Fruit fly (Drosophila melanogaster) whole organism, embryonic: ENCODE measurements around the gene Bem46.
A peak's percentile ranks its signal among the peaks of the same experiment; 100 is the strongest.

ENCODE experiments used
- Abd-B ChIP-seq: fragments of 200-800 bp; sonication (Bioruptor generic); optimal IDR thresholded peaks from 2 replicates; lab custom pipeline; 2018; ENCODE audit warnings: missing biosample characterization, mild to moderate bottlenecking, missing genetic modification characterization, moderate library complexity
- Adf1 ChIP-seq: fragments of 200-800 bp; sonication (Bioruptor generic); IDR thresholded peaks from 2 replicates; pipeline ENCODE4 v1.3.6; 2022; ENCODE audit warnings: missing biosample characterization, missing genetic modification characterization
- CG10274 ChIP-seq: fragments of 200-800 bp; sonication (Bioruptor generic); optimal IDR thresholded peaks from 3 replicates; lab custom pipeline; 2017; ENCODE audit warnings: missing biosample characterization, mild to moderate bottlenecking, missing genetic modification characterization
- CG10462 ChIP-seq: fragments of 200-800 bp; sonication (Bioruptor generic); optimal IDR thresholded peaks from 2 replicates; lab custom pipeline; 2016; ENCODE audit warnings: missing biosample characterization, missing genetic modification characterization
- CG13123 ChIP-seq: fragments of 200-800 bp; sonication (Bioruptor generic); optimal IDR thresholded peaks from 2 replicates; lab custom pipeline; 2016; ENCODE audit warnings: missing biosample characterization, missing genetic modification characterization
- CG13775 ChIP-seq: fragments of 200-800 bp; sonication (Bioruptor generic); optimal IDR thresholded peaks from 3 replicates; lab custom pipeline; 2017; ENCODE audit warnings: missing biosample characterization, mild to moderate bottlenecking, missing genetic modification characterization
- CG15011 ChIP-seq: fragments of 200-800 bp; sonication (Bioruptor generic); optimal IDR thresholded peaks from 3 replicates; lab custom pipeline; 2018; ENCODE audit warnings: missing biosample characterization, mild to moderate bottlenecking, missing genetic modification characterization
- CG17186 ChIP-seq: fragments of 200-800 bp; sonication (Bioruptor generic); optimal IDR thresholded peaks from 3 replicates; lab custom pipeline; 2017; ENCODE audit warnings: missing biosample characterization, missing genetic modification reagents, missing genetic modification characterization
- CG17612 ChIP-seq: fragments of 200-800 bp; sonication (Bioruptor generic); IDR thresholded peaks from 2 replicates; pipeline ENCODE4 v1.3.6; 2022; ENCODE audit warnings: missing biosample characterization, missing genetic modification characterization
- CG2202 ChIP-seq: fragments of 200-800 bp; sonication (Bioruptor generic); optimal IDR thresholded peaks from 2 replicates; lab custom pipeline; 2018; ENCODE audit warnings: missing biosample characterization, mild to moderate bottlenecking, missing genetic modification characterization
- CG34224 ChIP-seq: fragments of 200-800 bp; sonication (Bioruptor generic); IDR thresholded peaks from 3 replicates; pipeline ENCODE4 v1.3.6; 2022; ENCODE audit warnings: missing biosample characterization, missing genetic modification characterization; ENCODE audit not compliant: partially characterized antibody
- CG43689 ChIP-seq: fragments of 200-800 bp; sonication (Bioruptor generic); IDR thresholded peaks from 2 replicates; pipeline ENCODE4 v1.3.6; 2022; ENCODE audit warnings: missing biosample characterization, missing genetic modification characterization
- CG4730 ChIP-seq: fragments of 200-800 bp; sonication (Bioruptor generic); IDR thresholded peaks from 2 replicates; pipeline ENCODE4 v1.3.6; 2022; ENCODE audit warnings: missing biosample characterization, missing genetic modification characterization
- CG5245 ChIP-seq: fragments of 200-800 bp; sonication (Bioruptor generic); optimal IDR thresholded peaks from 3 replicates; lab custom pipeline; 2016; ENCODE audit warnings: missing biosample characterization, missing genetic modification characterization
- CG7745 ChIP-seq: fragments of 200-800 bp; sonication (Bioruptor generic); optimal IDR thresholded peaks from 2 replicates; lab custom pipeline; 2018; ENCODE audit warnings: missing biosample characterization, mild to moderate bottlenecking, missing genetic modification characterization, moderate library complexity
- CG9727 ChIP-seq: fragments of 200-800 bp; sonication (Bioruptor generic); optimal IDR thresholded peaks from 3 replicates; lab custom pipeline; 2017; ENCODE audit warnings: missing biosample characterization, mild to moderate bottlenecking, missing genetic modification characterization
- Drgx ChIP-seq: fragments of 200-800 bp; sonication (Bioruptor generic); IDR thresholded peaks from 2 replicates; pipeline ENCODE4 v1.3.6; 2022; ENCODE audit warnings: missing biosample characterization, missing genetic modification characterization
- Fer3 ChIP-seq: fragments of 200-800 bp; sonication (Bioruptor generic); optimal IDR thresholded peaks from 2 replicates; lab custom pipeline; 2018; ENCODE audit warnings: missing biosample characterization, mild to moderate bottlenecking, missing genetic modification characterization, moderate library complexity
- GATAe ChIP-seq: fragments of 200-800 bp; sonication (Bioruptor generic); conservative IDR thresholded peaks from 2 replicates; pipeline ENCODE4 v1.3.6; 2022; ENCODE audit warnings: missing biosample characterization, missing genetic modification characterization
- H15 ChIP-seq: fragments of 200-800 bp; sonication (Bioruptor generic); IDR thresholded peaks from 3 replicates; pipeline ENCODE4 v1.3.6; 2022; ENCODE audit warnings: missing biosample characterization, missing genetic modification characterization
- Hey ChIP-seq: fragments of 200-800 bp; sonication (Bioruptor generic); optimal IDR thresholded peaks from 3 replicates; lab custom pipeline; 2018; ENCODE audit warnings: missing biosample characterization, mild to moderate bottlenecking, missing genetic modification characterization
- Hr3 ChIP-seq: fragments of 200-800 bp; sonication (Bioruptor generic); optimal IDR thresholded peaks from 3 replicates; lab custom pipeline; 2016; ENCODE audit warnings: missing biosample characterization, missing genetic modification characterization
- Hr39 ChIP-seq: fragments of >200 bp; optimal IDR thresholded peaks from 2 replicates; lab custom pipeline; 2017
- Lim3 ChIP-seq: fragments of 200-800 bp; sonication (Bioruptor generic); IDR thresholded peaks from 2 replicates; pipeline ENCODE4 v1.3.6; 2022; ENCODE audit warnings: missing biosample characterization, missing genetic modification characterization
- Mad ChIP-seq: fragments of 200-800 bp; sonication (Bioruptor generic); optimal IDR thresholded peaks from 2 replicates; lab custom pipeline; 2016; ENCODE audit warnings: missing biosample characterization, missing genetic modification characterization
- Mrtf ChIP-seq: fragments of 200-800 bp; sonication (Bioruptor generic); IDR thresholded peaks from 3 replicates; pipeline ENCODE4 v1.3.6; 2022; ENCODE audit warnings: missing biosample characterization, missing genetic modification characterization
- NFAT ChIP-seq: fragments of 200-800 bp; sonication (Bioruptor generic); IDR thresholded peaks from 2 replicates; pipeline ENCODE4 v1.3.6; 2022; ENCODE audit warnings: missing biosample characterization, missing genetic modification characterization
- Nf-YB ChIP-seq: fragments of 200-800 bp; sonication (Bioruptor generic); optimal IDR thresholded peaks from 3 replicates; lab custom pipeline; 2019; ENCODE audit warnings: missing biosample characterization, mild to moderate bottlenecking, missing genetic modification characterization, moderate library complexity
- Opbp ChIP-seq: fragments of 200-800 bp; sonication (Bioruptor generic); IDR thresholded peaks from 3 replicates; pipeline ENCODE4 v1.3.6; 2022; ENCODE audit warnings: missing biosample characterization, missing genetic modification characterization; ENCODE audit not compliant: partially characterized antibody
- Optix ChIP-seq: fragments of 200-800 bp; sonication (Bioruptor generic); IDR thresholded peaks from 3 replicates; pipeline ENCODE4 v1.3.6; 2022; ENCODE audit warnings: missing biosample characterization, missing genetic modification characterization
- Rx ChIP-seq: fragments of 200-800 bp; sonication (Bioruptor generic); IDR thresholded peaks from 2 replicates; pipeline ENCODE4 v1.3.6; 2022; ENCODE audit warnings: missing biosample characterization, missing genetic modification characterization
- ap ChIP-seq: fragments of 200-800 bp; sonication (Bioruptor generic); IDR thresholded peaks from 2 replicates; pipeline ENCODE4 v1.3.6; 2022; ENCODE audit warnings: missing biosample characterization, missing genetic modification characterization
- btn ChIP-seq: fragments of 200-800 bp; sonication (Bioruptor generic); optimal IDR thresholded peaks from 2 replicates; lab custom pipeline; 2016; ENCODE audit warnings: missing biosample characterization, missing genetic modification characterization
- ci ChIP-seq: fragments of 200-800 bp; sonication (Bioruptor generic); IDR thresholded peaks from 3 replicates; pipeline ENCODE4 v1.3.6; 2022; ENCODE audit warnings: missing biosample characterization, missing genetic modification characterization
- fd64A ChIP-seq: fragments of 200-800 bp; sonication (Bioruptor generic); optimal IDR thresholded peaks from 3 replicates; lab custom pipeline; 2018; ENCODE audit warnings: missing biosample characterization, mild to moderate bottlenecking, missing genetic modification characterization
- ftz-f1 ChIP-seq: fragments of 200-800 bp; sonication (Bioruptor generic); optimal IDR thresholded peaks from 2 replicates; lab custom pipeline; 2016; ENCODE audit warnings: missing biosample characterization, missing genetic modification characterization
- gem ChIP-seq: fragments of 200-800 bp; sonication (Bioruptor generic); optimal IDR thresholded peaks from 2 replicates; lab custom pipeline; 2019; ENCODE audit warnings: missing biosample characterization, mild to moderate bottlenecking, missing genetic modification characterization, moderate library complexity
- grn ChIP-seq: fragments of 200-800 bp; sonication (Bioruptor generic); optimal IDR thresholded peaks from 3 replicates; lab custom pipeline; 2017; ENCODE audit warnings: missing biosample characterization, missing genetic modification characterization
- gro ChIP-seq: fragments of 200-800 bp; sonication (Bioruptor generic); optimal IDR thresholded peaks from 2 replicates; lab custom pipeline; 2016; ENCODE audit warnings: missing biosample characterization, missing genetic modification characterization
- jumu ChIP-seq: fragments of 200-800 bp; sonication (Bioruptor generic); optimal IDR thresholded peaks from 3 replicates; lab custom pipeline; 2016; ENCODE audit warnings: missing biosample characterization, missing genetic modification characterization
- lola ChIP-seq, 3 experiments: fragments of >200 bp in 2 of 3; fragments of 200-800 bp in 1 of 3; sonication (Bioruptor generic) in 1 of 3; optimal IDR thresholded peaks; 2 replicates each; lab custom pipeline; 2017 to 2019; ENCODE audit warnings: missing biosample characterization in 3 of 3, missing genetic modification characterization in 3 of 3, mild to moderate bottlenecking in 1 of 3, moderate library complexity in 1 of 3
- lov ChIP-seq, 2 experiments: fragments of 200-800 bp in 1 of 2; fragments of >200 bp in 1 of 2; sonication (Bioruptor generic) in 1 of 2; IDR thresholded peaks in 1 of 2; optimal IDR thresholded peaks in 1 of 2; 2 replicates in 1 of 2; 3 replicates in 1 of 2; pipeline versions ENCODE4 v1.3.6 to Lab custom; 2017 to 2022; ENCODE audit warnings: missing biosample characterization in 1 of 2, missing genetic modification characterization in 1 of 2
- pb ChIP-seq: fragments of 200-800 bp; sonication (Bioruptor generic); optimal IDR thresholded peaks from 3 replicates; lab custom pipeline; 2016; ENCODE audit warnings: missing biosample characterization, missing genetic modification characterization
- phol ChIP-seq: fragments of 200-800 bp; sonication (Bioruptor generic); optimal IDR thresholded peaks from 3 replicates; lab custom pipeline; 2018; ENCODE audit warnings: missing biosample characterization, mild to moderate bottlenecking, missing genetic modification characterization, moderate library complexity
- ranshi ChIP-seq: fragments of 200-800 bp; sonication (Bioruptor generic); IDR thresholded peaks from 2 replicates; pipeline ENCODE4 v1.3.6; 2022; ENCODE audit warnings: missing biosample characterization, missing genetic modification characterization
- repo ChIP-seq: fragments of 200-800 bp; sonication (Bioruptor generic); optimal IDR thresholded peaks from 2 replicates; lab custom pipeline; 2016; ENCODE audit warnings: missing biosample characterization, missing genetic modification characterization
- sima ChIP-seq: fragments of 200-800 bp; sonication (Bioruptor generic); optimal IDR thresholded peaks from 2 replicates; lab custom pipeline; 2016; ENCODE audit warnings: missing biosample characterization, missing genetic modification characterization
- slbo ChIP-seq: fragments of 200-800 bp; sonication (Bioruptor generic); IDR thresholded peaks from 2 replicates; pipeline ENCODE4 v1.3.6; 2022; ENCODE audit warnings: missing biosample characterization, missing genetic modification characterization
- stwl ChIP-seq: fragments of 200-800 bp; sonication (Bioruptor generic); optimal IDR thresholded peaks from 3 replicates; lab custom pipeline; 2018; ENCODE audit warnings: missing biosample characterization, mild to moderate bottlenecking, missing genetic modification characterization, moderate library complexity
- twi ChIP-seq: fragments of 200-800 bp; optimal IDR thresholded peaks from 2 replicates; lab custom pipeline; 2019; ENCODE audit warnings: missing biosample characterization, mild to moderate bottlenecking, missing genetic modification characterization, moderate library complexity
- vvl ChIP-seq: fragments of 200-800 bp; sonication (Bioruptor generic); IDR thresholded peaks from 2 replicates; pipeline ENCODE4 v1.3.6; 2022; ENCODE audit warnings: missing biosample characterization, missing genetic modification characterization
- zen ChIP-seq: fragments of 200-800 bp; sonication (Bioruptor generic); optimal IDR thresholded peaks from 3 replicates; lab custom pipeline; 2018; ENCODE audit warnings: missing biosample characterization, mild to moderate bottlenecking, missing genetic modification characterization, moderate library complexity

Gene Bem46

dm6 chr2L:2966917-2967316 lies 21.0 kb upstream of the Bem46 start (continued):
- TF ChIP-seq sima (GFP tag; lab: Kevin White, UChicago) (no peak), Nf-YB (GFP tag; lab: Kevin White, UChicago) (no peak), repo (GFP tag; lab: Kevin White, UChicago) (no peak), CG17612 (GFP tag; lab: Robert Waterston, UW) (no peak), H15 (GFP tag; lab: Robert Waterston, UW) (no peak), gro (GFP tag; lab: Kevin White, UChicago) (no peak), twi (tag; lab: Kevin White, UChicago) (peak; percentile 13), Optix (GFP tag; lab: Robert Waterston, UW) (no peak), lov (optimal IDR thresholded peaks at IDR 0.05; lab: Kevin White, UChicago) (no peak), lov (GFP tag; IDR thresholded peaks at IDR 0.05; lab: Robert Waterston, UW) (no peak), CG4730 (GFP tag; lab: Robert Waterston, UW) (no peak), fd64A (GFP tag; lab: Kevin White, UChicago) (no peak), pb (GFP tag; lab: Kevin White, UChicago) (no peak), Drgx (no peak), Hey (tag; lab: Kevin White, UChicago) (no peak), Fer3 (no peak), stwl (tag; lab: Kevin White, UChicago) (peak; percentile 85), CG13123 (GFP tag; lab: Kevin White, UChicago) (no peak), GATAe (GFP tag; lab: Robert Waterston, UW) (no peak), Lim3 (GFP tag; lab: Robert Waterston, UW) (no peak), CG2202 (tag; lab: Kevin White, UChicago) (peak; percentile 17), Hr3 (GFP tag; lab: Kevin White, UChicago) (no peak), slbo (no peak), Adf1 (GFP tag; lab: Robert Waterston, UW) (no peak), CG10274 (no peak), jumu (GFP tag; lab: Kevin White, UChicago) (no peak), ap (GFP tag; lab: Robert Waterston, UW) (no peak), NFAT (GFP tag; lab: Robert Waterston, UW) (0 out of 2 replicates have a peak, but pooled peaks have one; percentile 25), CG34224 (no peak), phol (tag; lab: Kevin White, UChicago) (peak; percentile 53), CG17186 (no peak), CG10462 (GFP tag; lab: Kevin White, UChicago) (no peak), Mrtf (GFP tag; lab: Robert Waterston, UW) (peak; percentile 38; the same call in 1 of the 3 replicates), vvl (GFP tag; lab: Robert Waterston, UW) (no peak), CG13775 (peak; percentile 15), btn (GFP tag; lab: Kevin White, UChicago) (no peak), lola (GFP tag; optimal IDR thresholded peaks at IDR 0.05; lab: Kevin White, UChicago) (no peak), Mad (GFP tag; lab: Kevin White, UChicago) (no peak), Hr39 (lab: Kevin White, UChicago) (no peak), gem (tag; lab: Kevin White, UChicago) (no peak), CG9727 (GFP tag; lab: Kevin White, UChicago) (peak; percentile 49), CG43689 (no peak), CG15011 (no peak), CG7745 (tag; lab: Kevin White, UChicago) (no peak), CG5245 (peak; percentile 2), Abd-B (GFP tag; lab: Kevin White, UChicago) (no peak), Rx (GFP tag; lab: Robert Waterston, UW) (0 out of 2 replicates have a peak, but pooled peaks have one; percentile 3), ranshi (GFP tag; lab: Robert Waterston, UW) (no peak), ftz-f1 (GFP tag; lab: Kevin White, UChicago) (no peak), zen (tag; lab: Kevin White, UChicago) (peak; percentile 58), ci (GFP tag; lab: Robert Waterston, UW) (peak; percentile 64; the same call in 2 of the 3 replicates), Opbp (no peak), grn (no peak)
